Fruit fly (Drosophila melanogaster): ENCODE results near the gene vls.

DNA sequence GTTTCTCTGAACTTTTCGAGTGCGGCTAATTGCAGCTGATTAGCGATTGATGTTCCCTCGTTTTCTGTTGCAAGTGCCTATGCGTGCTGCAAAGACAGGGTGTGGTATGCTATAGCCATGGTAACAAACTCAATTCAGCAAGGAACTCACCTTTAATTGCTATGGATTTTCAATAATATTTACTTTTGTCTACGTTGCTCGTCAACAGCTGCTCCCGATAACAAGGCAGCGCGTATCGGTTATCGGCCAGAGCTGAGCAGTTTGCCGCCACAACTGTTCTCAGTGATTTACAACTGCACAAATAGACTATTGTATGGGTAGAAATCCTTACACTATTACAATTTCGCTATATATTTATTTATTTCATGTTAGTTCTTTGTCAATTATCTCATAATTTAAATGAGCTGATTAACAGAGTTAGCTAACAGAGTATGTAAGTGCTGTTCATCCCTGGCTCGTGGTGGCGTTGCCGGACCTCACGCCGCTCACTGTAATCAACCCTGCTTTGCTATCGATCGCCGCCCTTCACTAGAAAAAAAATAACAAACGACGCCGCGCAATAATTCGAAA, 9.8 kb upstream of the vls start, which contains the start of the genes pr and neb:
- no peak for TF ChIP-seq CG8478 (optimal IDR thresholded peaks at IDR 0.05)
- no peak for TF ChIP-seq CTCF (optimal IDR thresholded peaks at IDR 0.05)

Data from S2 (cell line).